Worm (Caenorhabditis elegans): Measurements from ENCODE around the gene srw-4.

Gene srw-4

DNA sequence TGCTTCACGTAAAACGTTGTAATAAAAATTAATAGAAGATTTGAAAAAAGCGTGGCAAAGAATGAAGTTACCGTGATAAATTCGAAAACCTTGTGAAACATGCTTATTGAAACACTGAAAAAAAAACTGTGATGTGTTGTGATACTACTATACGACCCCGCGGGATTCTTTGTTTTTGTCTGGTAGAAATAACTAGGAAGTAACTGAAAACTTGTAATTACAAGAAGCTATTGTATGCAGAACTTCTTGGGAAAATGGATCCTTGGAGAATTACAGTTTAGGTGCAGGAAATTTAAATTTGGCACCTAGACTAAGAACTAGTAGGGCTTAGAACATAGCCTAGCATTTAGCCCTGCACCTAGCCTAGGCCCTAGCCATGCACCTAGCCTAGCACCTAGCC is 8.8 kb downstream of the srw-4 start, which contains the start of gene str-39:
str-39 (minus strand) TSS at position 101 of the 400 bp plus-strand sequence.
- TF ChIP-seq hlh-15 (tag; optimal IDR thresholded peaks at IDR 0.05) (no peak), nfya-1 (tag; optimal IDR thresholded peaks at IDR 0.05) (no peak), rnt-1 (tag; optimal IDR thresholded peaks at IDR 0.05) (no peak), ceh-22 (tag; optimal IDR thresholded peaks at IDR 0.05) (no peak), ets-4 (tag; optimal IDR thresholded peaks at IDR 0.05) (no peak), C08G9.2 (tag; optimal IDR thresholded peaks at IDR 0.05) (no peak), eyg-1 (tag; optimal IDR thresholded peaks at IDR 0.05) (no peak), ref-2 (tag; optimal IDR thresholded peaks at IDR 0.05) (no peak), ceh-45 (GFP tag; IDR thresholded peaks at IDR 0.05) (no peak), tbx-7 (tag; optimal IDR thresholded peaks at IDR 0.05) (no peak), sdc-2 (tag; optimal IDR thresholded peaks at IDR 0.05) (no peak), K09A11.1 (tag; optimal IDR thresholded peaks at IDR 0.05; ENCODE audit: insufficient read depth) (no peak), gmeb-2 (tag; optimal IDR thresholded peaks at IDR 0.05) (no peak), ahr-1 (tag; optimal IDR thresholded peaks at IDR 0.05) (no peak)

DNA sequence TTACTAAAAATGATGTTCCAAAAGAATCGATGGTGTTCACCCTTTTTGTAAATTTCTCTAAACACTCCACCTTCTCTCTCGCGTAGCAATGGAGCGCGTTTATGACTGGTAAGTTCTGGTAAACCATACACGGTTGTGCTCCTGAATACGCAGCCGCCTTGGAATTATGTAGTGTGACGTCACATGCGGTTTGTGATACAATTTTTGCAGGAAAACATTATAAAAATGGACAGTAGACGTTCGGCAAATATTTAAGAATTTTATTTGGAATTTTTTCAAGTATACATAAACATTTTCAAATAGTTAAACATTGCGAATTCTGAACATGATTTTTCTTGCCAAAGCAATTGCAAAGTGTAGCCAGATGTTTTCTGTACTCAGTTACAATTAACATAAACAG is 11.1 kb downstream of the srw-4 start, which contains the start of gene F37B4.10:
F37B4.10 (minus strand) TSS at position 101 of the 400 bp plus-strand sequence.
- no peak for TF ChIP-seq hlh-6 (tag; optimal IDR thresholded peaks at IDR 0.05)
- no peak for TF ChIP-seq hlh-15 (tag; optimal IDR thresholded peaks at IDR 0.05)
- TF ChIP-seq C08G9.2 (tag; optimal IDR thresholded peaks at IDR 0.05): no peak
- TF ChIP-seq ceh-14 (tag; optimal IDR thresholded peaks at IDR 0.05): no peak
- TF ChIP-seq dve-1 (tag; optimal IDR thresholded peaks at IDR 0.05): no peak
- no peak for TF ChIP-seq ztf-16 (tag; optimal IDR thresholded peaks at IDR 0.05)
- no peak for TF ChIP-seq ttx-3 (tag; optimal IDR thresholded peaks at IDR 0.05)
- TF ChIP-seq ref-2 (tag; optimal IDR thresholded peaks at IDR 0.05): no peak
- no peak for TF ChIP-seq tbx-7 (tag; optimal IDR thresholded peaks at IDR 0.05)

DNA sequence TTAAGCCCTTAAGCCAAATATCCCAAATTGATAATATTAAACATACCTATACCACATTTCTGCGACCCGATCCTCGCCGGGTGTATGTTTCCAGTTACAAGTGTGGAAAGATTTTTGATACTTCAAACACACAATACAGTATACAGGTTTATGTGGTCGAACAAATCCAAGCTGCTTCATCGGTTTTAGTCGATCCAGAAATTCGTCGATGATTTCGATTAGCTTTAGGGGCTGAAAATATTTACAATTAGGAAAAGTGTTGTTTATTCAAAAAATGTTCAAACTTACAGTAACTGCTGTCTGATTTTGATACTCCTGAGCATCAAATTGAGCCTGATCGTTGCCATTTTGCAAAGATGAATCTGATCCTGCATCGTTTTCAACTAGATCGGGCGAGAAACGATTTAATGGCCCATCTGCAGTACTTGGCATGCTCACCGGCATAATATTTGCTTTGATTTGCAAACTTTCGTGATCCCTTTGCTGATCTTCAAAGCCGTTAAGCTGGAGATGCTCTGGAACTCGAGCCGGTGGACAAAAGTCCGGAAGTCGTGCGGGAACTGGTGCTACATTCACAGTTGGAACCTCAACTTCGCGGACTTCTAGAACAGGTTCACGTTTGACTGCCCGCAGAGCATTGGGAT is 12.3 kb downstream of the srw-4 start:
- no peak for TF ChIP-seq ceh-30 (tag; optimal IDR thresholded peaks at IDR 0.05)
- TF ChIP-seq hlh-15 (tag; optimal IDR thresholded peaks at IDR 0.05): no peak
- no peak for TF ChIP-seq ceh-2 (tag; optimal IDR thresholded peaks at IDR 0.05)

DNA sequence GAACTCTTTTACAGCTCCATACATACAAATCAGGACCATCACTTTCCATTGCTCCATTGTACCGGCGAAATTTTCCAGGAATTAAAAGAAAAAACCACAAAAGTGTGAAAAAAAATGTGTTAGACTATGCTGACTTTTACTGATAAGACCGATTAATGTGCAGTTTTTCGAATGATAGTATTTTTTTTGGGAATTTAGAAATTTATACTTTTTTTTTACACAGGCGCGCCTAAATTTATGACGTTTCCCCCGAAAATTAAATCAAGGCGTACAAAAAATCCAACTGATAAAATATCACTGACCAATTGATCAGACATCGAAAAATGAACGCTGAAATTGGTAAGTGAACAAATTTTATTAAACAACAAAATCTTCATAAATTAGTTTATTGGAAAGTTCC is 13.2 kb downstream of the srw-4 start, which contains the start of gene folt-2:
folt-2 (minus strand) TSS at position 179 of the 400 bp plus-strand sequence.
- TF ChIP-seq ref-2 (tag; optimal IDR thresholded peaks at IDR 0.05): no peak

DNA sequence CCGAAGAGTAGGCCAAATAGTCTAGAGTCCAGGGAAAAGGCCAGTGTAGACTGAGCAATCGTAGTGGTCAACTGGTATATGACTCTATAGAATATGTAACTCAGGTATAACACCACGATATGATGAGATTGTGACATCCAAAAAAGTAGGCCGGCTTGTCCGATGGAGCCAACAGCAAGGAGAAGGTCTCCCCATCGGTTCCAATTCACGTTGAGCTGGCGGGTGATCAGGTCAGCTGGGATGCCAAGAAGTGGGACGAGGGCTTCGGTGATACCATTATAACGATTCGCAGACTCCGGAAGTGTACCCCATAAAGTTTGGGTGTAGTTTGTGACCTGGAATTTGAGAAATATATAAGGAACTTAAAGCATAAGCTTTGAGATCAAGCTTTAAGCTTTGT is 15.6 kb downstream of the srw-4 start:
- no peak for TF ChIP-seq fkh-10 (GFP tag; optimal IDR thresholded peaks at IDR 0.05)
- no peak for TF ChIP-seq ztf-16 (tag; optimal IDR thresholded peaks at IDR 0.05)
- TF ChIP-seq ceh-2 (tag; optimal IDR thresholded peaks at IDR 0.05): no peak
- no peak for TF ChIP-seq hlh-8 (tag; optimal IDR thresholded peaks at IDR 0.05)
- TF ChIP-seq elt-4 (tag; optimal IDR thresholded peaks at IDR 0.05): no peak
- no peak for TF ChIP-seq ceh-24 (tag; optimal IDR thresholded peaks at IDR 0.05)
- no peak for TF ChIP-seq pag-3 (tag; optimal IDR thresholded peaks at IDR 0.05; ENCODE audit: borderline replicate concordance)
- no peak for TF ChIP-seq mec-3 (tag; optimal IDR thresholded peaks at IDR 0.05; ENCODE audit: borderline replicate concordance)
- no peak for TF ChIP-seq hlh-15 (tag; optimal IDR thresholded peaks at IDR 0.05)
- TF ChIP-seq ceh-14 (tag; optimal IDR thresholded peaks at IDR 0.05): no peak
- no peak for TF ChIP-seq dve-1 (tag; optimal IDR thresholded peaks at IDR 0.05)
- TF ChIP-seq dmd-4 (tag; optimal IDR thresholded peaks at IDR 0.05; ENCODE audit: borderline replicate concordance): no peak
- no peak for TF ChIP-seq ceh-34 (tag; optimal IDR thresholded peaks at IDR 0.05)
- TF ChIP-seq pqm-1 (tag; optimal IDR thresholded peaks at IDR 0.05): no peak
- TF ChIP-seq tbx-2 (tag; optimal IDR thresholded peaks at IDR 0.05): no peak
- no peak for TF ChIP-seq K09A11.1 (tag; optimal IDR thresholded peaks at IDR 0.05; ENCODE audit: insufficient read depth)
- no peak for TF ChIP-seq lin-11 (tag; optimal IDR thresholded peaks at IDR 0.05)
